Fruit fly (Drosophila melanogaster) whole organism, wandering third instar larva: ENCODE results near the gene Argk2.

Experiments used
- CG9705 ChIP-seq: fragments of 200-800 bp; sonication (Bioruptor generic); optimal IDR thresholded peaks from 2 replicates; lab custom pipeline; 2018; ENCODE audit warnings: missing biosample characterization, mild to moderate bottlenecking, missing genetic modification characterization
- Dif ChIP-seq: fragments of 200-275, 200-300 bp; sonication (Bioruptor generic); optimal IDR thresholded peaks from 2 replicates; lab custom pipeline; 2018; ENCODE audit warnings: missing biosample characterization, missing genetic modification characterization; ENCODE audit not compliant: partially characterized antibody
- GATAd ChIP-seq: sonication (Bioruptor generic); optimal IDR thresholded peaks from 2 replicates; lab custom pipeline; 2016; ENCODE audit warnings: missing biosample characterization, missing genetic modification characterization
- Hnf4 ChIP-seq: fragments of 200-800 bp; sonication (Bioruptor generic); optimal IDR thresholded peaks from 2 replicates; lab custom pipeline; 2016; ENCODE audit warnings: missing biosample characterization, mild to moderate bottlenecking, missing genetic modification characterization
- Hr78 ChIP-seq: fragments of >200 bp; optimal IDR thresholded peaks from 2 replicates; lab custom pipeline; 2017; ENCODE audit warnings: missing biosample characterization, missing genetic modification characterization
- Hr83 ChIP-seq: fragments of 200-300 bp; sonication (Bioruptor generic); optimal IDR thresholded peaks from 2 replicates; lab custom pipeline; 2016; ENCODE audit warnings: missing biosample characterization, mild to moderate bottlenecking, missing genetic modification characterization, moderate library complexity; ENCODE audit not compliant: poor library complexity, severe bottlenecking
- Mio ChIP-seq: sonication (Bioruptor generic); optimal IDR thresholded peaks from 2 replicates; lab custom pipeline; 2016; ENCODE audit warnings: missing biosample characterization, missing genetic modification characterization
- Myc ChIP-seq: fragments of >200 bp; optimal IDR thresholded peaks from 2 replicates; lab custom pipeline; 2017
- N ChIP-seq: fragments of >200 bp; optimal IDR thresholded peaks from 2 replicates; lab custom pipeline; 2018; ENCODE audit warnings: missing biosample characterization, missing external identifiers, missing genetic modification characterization
- Rel ChIP-seq, 2 experiments: fragments of 200-800 bp; sonication (Bioruptor generic) in 1 of 2; optimal IDR thresholded peaks; 2 replicates in 1 of 2; 3 replicates in 1 of 2; lab custom pipeline; 2016 to 2019; ENCODE audit warnings: mild to moderate bottlenecking in 2 of 2, missing biosample characterization in 2 of 2, missing genetic modification characterization in 2 of 2, moderate library complexity in 1 of 2
- br ChIP-seq: fragments of 200-800 bp; sonication (Bioruptor generic); optimal IDR thresholded peaks from 2 replicates; lab custom pipeline; 2016; ENCODE audit warnings: missing biosample characterization, missing genetic modification characterization
- dl ChIP-seq, 2 experiments: fragments of 175-275, 200-275 bp in 1 of 2; fragments of 200-275 bp in 1 of 2; sonication (Bioruptor generic); optimal IDR thresholded peaks; lab custom pipeline; 2018; ENCODE audit warnings: mild to moderate bottlenecking in 2 of 2, missing biosample characterization in 2 of 2, missing genetic modification characterization in 2 of 2, moderate library complexity in 2 of 2; ENCODE audit not compliant: partially characterized antibody in 2 of 2, insufficient read depth in 1 of 2
- dmrt93B ChIP-seq: fragments of 200-800 bp; sonication (Bioruptor generic); optimal IDR thresholded peaks from 2 replicates; lab custom pipeline; 2018; ENCODE audit warnings: missing biosample characterization, mild to moderate bottlenecking, missing genetic modification characterization
- dsf ChIP-seq: sonication (Bioruptor generic); optimal IDR thresholded peaks from 2 replicates; lab custom pipeline; 2016; ENCODE audit warnings: missing biosample characterization, missing genetic modification characterization, borderline replicate concordance
- fru ChIP-seq: fragments of 200-800 bp; sonication (Bioruptor generic); optimal IDR thresholded peaks from 3 replicates; lab custom pipeline; 2016; ENCODE audit warnings: missing biosample characterization, mild to moderate bottlenecking, missing genetic modification characterization
- h ChIP-seq: fragments of 200-800 bp; sonication (Bioruptor generic); optimal IDR thresholded peaks from 3 replicates; lab custom pipeline; 2016; ENCODE audit warnings: missing biosample characterization, mild to moderate bottlenecking, missing genetic modification characterization
- jim ChIP-seq: fragments of 175-275, 200-325 bp; sonication (Bioruptor generic); optimal IDR thresholded peaks from 2 replicates; lab custom pipeline; 2016; ENCODE audit warnings: missing biosample characterization, mild to moderate bottlenecking, missing genetic modification characterization
- lola ChIP-seq: fragments of >200 bp; optimal IDR thresholded peaks from 2 replicates; lab custom pipeline; 2017; ENCODE audit warnings: missing biosample characterization, missing genetic modification characterization
- pan ChIP-seq: fragments of >200 bp; optimal IDR thresholded peaks from 2 replicates; lab custom pipeline; 2017
- psq ChIP-seq: fragments of 200-800 bp; sonication (Bioruptor generic); optimal IDR thresholded peaks from 3 replicates; lab custom pipeline; 2017; ENCODE audit warnings: missing biosample characterization, mild to moderate bottlenecking, missing genetic modification characterization, moderate library complexity
- rgr ChIP-seq: fragments of 200-800 bp; sonication (Bioruptor generic); optimal IDR thresholded peaks from 3 replicates; lab custom pipeline; 2016; ENCODE audit warnings: missing biosample characterization, mild to moderate bottlenecking, missing genetic modification characterization
- sage ChIP-seq: fragments of 200-800 bp; sonication (Bioruptor generic); optimal IDR thresholded peaks from 2 replicates; lab custom pipeline; 2016; ENCODE audit warnings: missing biosample characterization, mild to moderate bottlenecking, missing genetic modification characterization
- sv ChIP-seq: fragments of 200-800 bp; sonication (Bioruptor generic); optimal IDR thresholded peaks from 3 replicates; lab custom pipeline; 2016; ENCODE audit warnings: missing biosample characterization, missing genetic modification characterization
- tai ChIP-seq: sonication (Bioruptor generic); optimal IDR thresholded peaks from 2 replicates; lab custom pipeline; 2016; ENCODE audit warnings: missing biosample characterization, missing genetic modification characterization
- usp ChIP-seq: fragments of >200 bp; optimal IDR thresholded peaks from 2 replicates; lab custom pipeline; 2017; ENCODE audit warnings: missing biosample characterization, missing genetic modification characterization
- woc ChIP-seq: sonication (Bioruptor generic); optimal IDR thresholded peaks from 2 replicates; lab custom pipeline; 2016; ENCODE audit warnings: missing biosample characterization, mild to moderate bottlenecking, missing genetic modification characterization

The Argk2 gene

DNA sequence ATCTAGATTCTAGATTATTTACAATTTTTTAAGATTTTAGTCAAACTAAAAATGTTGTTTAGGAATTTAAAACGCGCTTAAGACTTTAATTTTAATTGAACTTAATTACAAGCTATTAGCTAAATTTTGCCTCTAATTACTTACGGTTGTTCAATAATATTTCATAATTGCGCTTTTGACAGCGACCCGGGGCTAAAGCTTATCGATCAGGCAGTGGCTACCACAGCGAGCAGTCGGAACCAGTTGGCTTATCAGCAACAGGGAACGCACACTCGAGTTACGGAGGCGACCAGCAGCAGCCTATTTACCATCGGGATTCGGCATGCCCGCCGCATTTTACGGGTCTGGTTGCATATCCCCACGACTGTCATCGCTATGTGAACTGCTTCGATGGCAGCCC, 27.6 kb downstream of the Argk2 start:
- TF ChIP-seq rgr (GFP tag; lab: Kevin White, UChicago) (no peak), psq (GFP tag; lab: Kevin White, UChicago) (no peak), jim (GFP tag; lab: Kevin White, UChicago) (no peak), Hnf4 (GFP tag; lab: Kevin White, UChicago) (no peak), sv (GFP tag; lab: Kevin White, UChicago) (no peak), h (GFP tag; lab: Kevin White, UChicago) (no peak), fru (GFP tag; lab: Kevin White, UChicago) (no peak), usp (GFP tag; lab: Kevin White, UChicago) (no peak), Dif (GFP tag; lab: Kevin White, UChicago) (no peak), N (GFP tag; lab: Kevin White, UChicago) (no peak), dl (GFP tag; optimal IDR thresholded peaks at IDR 0.05; lab: Kevin White, UChicago; ENCODE audit: insufficient read depth in 1 of 2, partially characterized antibody in 2 of 2) (no peak), dmrt93B (GFP tag; lab: Kevin White, UChicago) (no peak), Hr83 (no peak), br (no peak), sage (GFP tag; lab: Kevin White, UChicago) (no peak)

DNA sequence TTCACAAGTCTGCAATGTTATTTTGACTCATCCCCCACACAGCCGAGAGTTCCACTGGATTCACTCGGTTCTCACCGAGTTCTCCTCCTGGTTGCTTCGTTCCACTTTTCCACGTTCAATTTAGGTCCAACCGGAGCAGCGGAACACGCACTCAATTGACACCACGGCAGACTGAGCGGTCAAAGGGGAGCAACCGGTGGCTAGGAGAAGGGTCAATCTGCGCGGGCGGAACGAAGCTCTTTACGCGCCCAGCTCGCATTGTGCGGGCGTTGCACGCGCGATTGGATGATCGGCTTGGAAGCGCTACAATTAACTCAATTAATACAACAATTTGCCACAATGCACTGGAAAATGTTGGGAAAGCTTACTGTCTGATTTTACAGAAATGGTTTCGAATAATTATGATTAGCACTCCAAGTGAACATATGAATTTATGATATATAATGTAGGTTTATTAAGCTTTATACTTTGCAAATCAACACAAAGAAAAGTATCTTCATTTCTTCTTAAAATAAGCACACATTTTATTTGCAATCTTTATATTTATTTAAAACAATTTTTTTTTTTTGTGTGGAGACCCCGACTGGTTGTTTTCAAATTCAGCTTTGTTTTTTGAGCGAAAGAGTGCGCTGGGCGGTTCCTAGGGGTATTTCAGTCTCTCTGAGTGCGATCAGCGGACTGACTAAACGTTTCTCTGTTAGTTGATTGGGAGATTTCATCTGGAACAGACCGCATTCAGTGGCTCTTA, 45.3 kb downstream of the Argk2 start, which contains the start of gene CG32032:
Gene CG32032, plus strand, starts transcription at position 698 of the 748 bp plus-strand sequence.
- TF ChIP-seq woc = no peak
- no peak for TF ChIP-seq Hr78 (GFP tag; lab: Kevin White, UChicago)
- TF ChIP-seq rgr (GFP tag; lab: Kevin White, UChicago) = peak; percentile 33
- TF ChIP-seq psq (GFP tag; lab: Kevin White, UChicago) = peak; percentile 16
- peak; percentile 6 for TF ChIP-seq br
- TF ChIP-seq fru (GFP tag; lab: Kevin White, UChicago) = no peak
- TF ChIP-seq, all 38 proteins: peak for 3

DNA sequence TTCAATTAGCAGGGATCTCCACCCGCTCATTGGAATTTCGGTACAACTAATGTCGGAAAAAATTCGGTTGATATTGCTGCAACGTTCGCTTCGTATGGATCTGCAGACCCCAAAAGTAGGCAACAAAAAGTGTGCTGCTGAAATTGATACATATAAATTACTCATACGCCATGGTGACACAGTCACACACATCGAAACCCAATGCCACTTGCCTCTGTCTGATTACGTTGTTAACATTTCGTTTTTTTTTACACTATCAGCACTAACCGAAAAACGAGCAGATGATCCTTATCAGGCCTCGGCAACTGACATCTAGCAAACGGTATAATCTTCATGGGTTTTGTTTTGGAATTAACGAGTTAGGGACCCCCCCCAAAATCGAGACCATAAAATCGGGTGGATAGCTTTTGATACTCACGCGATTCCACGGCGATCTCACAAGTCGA, 47.8 kb downstream of the Argk2 start:
- TF ChIP-seq br (peak; percentile 7), CG9705 (GFP tag; lab: Kevin White, UChicago) (no peak), Myc (lab: Kevin White, UChicago) (peak; percentile 66), pan (lab: Kevin White, UChicago) (no peak), Mio (no peak), Rel (GFP tag; optimal IDR thresholded peaks at IDR 0.05; lab: Kevin White, UChicago) (no peak), Rel (tag; optimal IDR thresholded peaks at IDR 0.05; lab: Kevin White, UChicago) (peak; percentile 61)

DNA sequence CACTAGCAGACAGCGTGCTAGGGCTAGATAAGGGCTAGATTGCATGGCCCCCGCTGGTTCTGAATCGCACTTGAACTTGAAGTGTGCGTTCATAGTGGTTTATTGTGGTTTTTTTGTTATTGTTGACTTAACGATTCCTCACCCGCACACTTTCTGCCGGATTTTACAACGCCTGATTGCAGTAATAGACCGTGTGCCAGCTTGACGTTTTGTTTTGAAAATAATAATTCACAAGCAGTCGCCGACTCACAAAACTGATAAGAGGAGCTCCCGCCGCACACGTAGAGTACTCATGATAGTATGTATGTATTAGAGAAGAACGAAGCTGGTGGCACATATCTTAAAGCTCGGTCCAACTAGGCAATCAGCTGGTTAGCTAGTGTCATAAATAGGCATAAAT, 48.5 kb downstream of the Argk2 start:
- TF ChIP-seq Myc (lab: Kevin White, UChicago) (no peak), Hnf4 (GFP tag; lab: Kevin White, UChicago) (no peak), h (GFP tag; lab: Kevin White, UChicago) (peak; percentile 42), fru (GFP tag; lab: Kevin White, UChicago) (peak; percentile 62), Rel (GFP tag; optimal IDR thresholded peaks at IDR 0.05; lab: Kevin White, UChicago) (no peak), Rel (tag; optimal IDR thresholded peaks at IDR 0.05; lab: Kevin White, UChicago) (peak; percentile 25)

DNA sequence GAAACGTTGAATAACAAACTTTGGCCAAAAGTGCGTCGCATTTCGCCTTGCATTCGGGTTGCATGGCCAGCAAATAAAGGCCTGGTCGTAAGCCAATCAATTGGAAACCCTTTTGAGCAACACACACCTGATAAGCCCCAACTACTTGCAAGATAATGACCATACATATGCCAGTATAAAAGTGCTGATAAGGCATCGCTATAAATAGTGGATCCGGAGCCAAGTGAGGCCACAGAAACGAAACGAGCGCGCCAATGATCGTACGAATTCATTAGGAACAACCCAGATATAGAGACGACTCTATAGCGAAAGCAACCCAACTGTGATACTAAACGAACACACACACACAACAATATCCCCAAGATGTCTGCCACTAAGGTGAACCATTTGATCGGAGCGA, 49.4 kb downstream of the Argk2 start, which contains the start of gene CG13315:
Gene CG13315, plus strand, starts transcription at position 230 of the 400 bp plus-strand sequence.
- TF ChIP-seq rgr (GFP tag; lab: Kevin White, UChicago) (peak; percentile 35), tai (GFP tag; lab: Kevin White, UChicago) (no peak), lola (GFP tag; lab: Kevin White, UChicago) (no peak), Rel (GFP tag; optimal IDR thresholded peaks at IDR 0.05; lab: Kevin White, UChicago) (no peak), Rel (tag; optimal IDR thresholded peaks at IDR 0.05; lab: Kevin White, UChicago) (no peak), dsf (GFP tag; lab: Kevin White, UChicago) (no peak), fru (GFP tag; lab: Kevin White, UChicago) (peak; percentile 13), h (GFP tag; lab: Kevin White, UChicago) (peak; percentile 15), GATAd (GFP tag; lab: Kevin White, UChicago) (no peak), Hr83 (peak; percentile 24), CG9705 (GFP tag; lab: Kevin White, UChicago) (no peak), dl (GFP tag; optimal IDR thresholded peaks at IDR 0.05; lab: Kevin White, UChicago; ENCODE audit: insufficient read depth in 1 of 2, partially characterized antibody in 2 of 2) (no peak)
- TF ChIP-seq, all 38 proteins: peak for 4
